Fruit fly (Drosophila melanogaster) Kc167 (cell line): Measurements from ENCODE around the gene be.

Source experiments
- Myc ChIP-seq: fragments of >200 bp; optimal IDR thresholded peaks from 2 replicates; lab custom pipeline; 2017; ENCODE audit warnings: missing external identifiers
- Sin3A ChIP-seq: fragments of >200 bp; optimal IDR thresholded peaks from 2 replicates; lab custom pipeline; 2018; ENCODE audit warnings: missing external identifiers
- h ChIP-seq: fragments of >200 bp; optimal IDR thresholded peaks from 3 replicates; lab custom pipeline; 2018; ENCODE audit warnings: missing external identifiers
- psq ChIP-seq: fragments of >200 bp; optimal IDR thresholded peaks from 2 replicates; lab custom pipeline; 2017; ENCODE audit warnings: missing external identifiers
- ttk ChIP-seq: sonication (Bioruptor generic); optimal IDR thresholded peaks from 2 replicates; lab custom pipeline; 2017; ENCODE audit warnings: missing external identifiers

DNA sequence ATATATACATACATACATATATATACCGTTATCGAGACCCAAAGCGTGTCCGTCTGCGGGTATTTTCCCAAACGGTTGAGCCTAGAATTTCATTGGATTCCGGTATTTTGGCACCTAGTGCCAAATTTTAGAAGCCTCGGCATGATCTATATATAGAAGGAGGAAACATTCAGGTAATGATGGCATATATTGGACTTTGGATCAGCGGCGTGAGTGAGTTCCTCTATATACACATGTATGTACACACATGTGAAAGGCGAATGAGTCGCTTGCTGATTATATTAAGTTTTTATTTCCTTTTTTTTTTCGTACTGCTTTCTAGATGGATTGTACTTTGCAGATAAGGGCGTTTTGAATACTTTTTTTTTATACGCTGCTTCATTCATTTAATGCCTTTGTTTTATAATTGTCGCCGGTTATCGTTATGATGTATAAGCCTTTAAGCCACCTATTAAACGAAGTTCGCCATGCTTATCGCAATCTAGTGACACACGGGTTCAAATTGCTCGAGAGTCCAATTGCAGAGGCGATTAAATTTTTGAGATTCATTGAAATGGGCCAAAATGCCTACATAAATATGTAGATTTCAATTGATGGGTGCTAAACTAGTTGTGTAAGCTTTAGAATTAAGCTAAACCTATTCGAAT, 55.0 kb downstream of the be start:
- TF ChIP-seq h (lab: Kevin White, UChicago), result no peak
- no peak for TF ChIP-seq psq
- no peak for TF ChIP-seq ttk (lab: Kevin White, UChicago)
- no peak for TF ChIP-seq Sin3A (lab: Kevin White, UChicago)
- TF ChIP-seq Myc (lab: Kevin White, UChicago), result no peak
